Fruit fly (Drosophila melanogaster) whole organism, embryonic: ENCODE results near the gene lqf.

ENCODE experiments used
- Awh ChIP-seq: fragments of 200-800 bp; sonication (Bioruptor generic); IDR thresholded peaks from 2 replicates; pipeline ENCODE4, ENCODE4 v1.3.6; 2022; ENCODE audit warnings: missing biosample characterization, missing genetic modification characterization
- CG11504 ChIP-seq: fragments of 200-800 bp; sonication (Bioruptor generic); optimal IDR thresholded peaks from 3 replicates; lab custom pipeline; 2019; ENCODE audit warnings: missing biosample characterization, mild to moderate bottlenecking, missing genetic modification characterization, moderate library complexity
- CG12769 ChIP-seq: fragments of 200-800 bp; sonication (Bioruptor generic); optimal IDR thresholded peaks from 2 replicates; lab custom pipeline; 2019; ENCODE audit warnings: missing biosample characterization, mild to moderate bottlenecking, missing genetic modification characterization, moderate library complexity
- CG14710 ChIP-seq: fragments of 200-800 bp; sonication (Bioruptor generic); optimal IDR thresholded peaks from 3 replicates; lab custom pipeline; 2019; ENCODE audit warnings: missing biosample characterization, mild to moderate bottlenecking, missing genetic modification characterization, moderate library complexity
- CG15269 ChIP-seq: fragments of 200-800 bp; sonication (Bioruptor generic); optimal IDR thresholded peaks from 2 replicates; lab custom pipeline; 2018; ENCODE audit warnings: missing biosample characterization, mild to moderate bottlenecking, missing genetic modification characterization, moderate library complexity
- CG17328 ChIP-seq: fragments of 200-800 bp; sonication (Bioruptor generic); IDR thresholded peaks from 2 replicates; pipeline ENCODE4 v1.3.6; 2022; ENCODE audit warnings: missing biosample characterization, missing genetic modification characterization
- CG18476 ChIP-seq: fragments of 200-800 bp; sonication (Bioruptor generic); optimal IDR thresholded peaks from 2 replicates; lab custom pipeline; 2016; ENCODE audit warnings: missing biosample characterization, mild to moderate bottlenecking, missing genetic modification characterization
- CG18599 ChIP-seq: fragments of 200-800 bp; sonication (Bioruptor generic); optimal IDR thresholded peaks from 3 replicates; lab custom pipeline; 2017; ENCODE audit warnings: missing biosample characterization, missing genetic modification characterization, mild to moderate bottlenecking, moderate library complexity, missing genetic modification reagents
- CG2712 ChIP-seq: fragments of 200-800 bp; optimal IDR thresholded peaks from 3 replicates; lab custom pipeline; 2019; ENCODE audit warnings: missing biosample characterization, mild to moderate bottlenecking, missing genetic modification characterization, moderate library complexity
- CG3847 ChIP-seq: fragments of 200-800 bp; sonication (Bioruptor generic); IDR thresholded peaks from 2 replicates; pipeline ENCODE4 v1.3.6; 2022; ENCODE audit warnings: missing biosample characterization, missing genetic modification characterization
- CG7963 ChIP-seq: fragments of 200-800 bp; sonication (Bioruptor generic); IDR thresholded peaks from 3 replicates; pipeline ENCODE4 v1.3.6; 2022; ENCODE audit warnings: missing biosample characterization, missing genetic modification characterization; ENCODE audit not compliant: partially characterized antibody
- CG8359 ChIP-seq: fragments of 200-800 bp; sonication (Bioruptor generic); optimal IDR thresholded peaks from 2 replicates; lab custom pipeline; 2017; ENCODE audit warnings: missing biosample characterization, mild to moderate bottlenecking, missing genetic modification characterization, borderline replicate concordance
- CG8924 ChIP-seq: fragments of 200-800 bp; optimal IDR thresholded peaks from 3 replicates; lab custom pipeline; 2019; ENCODE audit warnings: missing biosample characterization, mild to moderate bottlenecking, missing genetic modification characterization, moderate library complexity
- CG9727 ChIP-seq: fragments of 200-800 bp; sonication (Bioruptor generic); optimal IDR thresholded peaks from 3 replicates; lab custom pipeline; 2017; ENCODE audit warnings: missing biosample characterization, mild to moderate bottlenecking, missing genetic modification characterization
- Doc2 ChIP-seq: fragments of 200-800 bp; sonication (Bioruptor generic); IDR thresholded peaks from 2 replicates; pipeline ENCODE4 v1.3.6; 2022; ENCODE audit warnings: missing biosample characterization, missing genetic modification characterization
- Fer2 ChIP-seq: fragments of 200-800 bp; sonication (Bioruptor generic); optimal IDR thresholded peaks from 2 replicates; lab custom pipeline; 2018; ENCODE audit warnings: missing biosample characterization, mild to moderate bottlenecking, missing genetic modification characterization, moderate library complexity
- H2.0 ChIP-seq: fragments of 200-800 bp; sonication (Bioruptor generic); IDR thresholded peaks from 2 replicates; pipeline ENCODE4 v1.3.6; 2022; ENCODE audit warnings: missing biosample characterization, missing genetic modification characterization
- Hand ChIP-seq: fragments of 200-800 bp; sonication (Bioruptor generic); optimal IDR thresholded peaks from 2 replicates; lab custom pipeline; 2017; ENCODE audit warnings: mild to moderate bottlenecking, missing biosample characterization, missing genetic modification reagents, missing genetic modification characterization
- MBD-R2 ChIP-seq: fragments of 200-800 bp; sonication (Bioruptor generic); IDR thresholded peaks from 2 replicates; pipeline ENCODE4 v1.3.6; 2022; ENCODE audit warnings: missing biosample characterization, missing genetic modification characterization
- Oli ChIP-seq: fragments of 200-800 bp; sonication (Bioruptor generic); optimal IDR thresholded peaks from 2 replicates; lab custom pipeline; 2018; ENCODE audit warnings: missing biosample characterization, mild to moderate bottlenecking, missing genetic modification characterization, moderate library complexity
- Rx ChIP-seq: fragments of 200-800 bp; sonication (Bioruptor generic); IDR thresholded peaks from 2 replicates; pipeline ENCODE4 v1.3.6; 2022; ENCODE audit warnings: missing biosample characterization, missing genetic modification characterization
- Sox102F ChIP-seq: fragments of 200-800 bp; sonication (Bioruptor generic); optimal IDR thresholded peaks from 2 replicates; lab custom pipeline; 2018; ENCODE audit warnings: missing biosample characterization, mild to moderate bottlenecking, missing genetic modification characterization, moderate library complexity
- Trl ChIP-seq, 3 experiments: fragments of >200 bp in 2 of 3; fragments of 200-800 bp in 1 of 3; sonication (Bioruptor generic) in 1 of 3; optimal IDR thresholded peaks; 2 replicates in 1 of 3; 3 replicates in 2 of 3; lab custom pipeline; 2016 to 2017; ENCODE audit warnings: missing biosample characterization in 1 of 3, missing genetic modification characterization in 1 of 3
- bsh ChIP-seq, 2 experiments: fragments of 200-800 bp; sonication (Bioruptor generic); optimal IDR thresholded peaks; 2 replicates each; lab custom pipeline; 2017 to 2018; ENCODE audit warnings: mild to moderate bottlenecking in 2 of 2, missing biosample characterization in 2 of 2, missing genetic modification characterization in 2 of 2, moderate library complexity in 1 of 2
- chif ChIP-seq, 2 experiments: fragments of 200-800 bp; sonication (Bioruptor generic); optimal IDR thresholded peaks; 3 replicates each; lab custom pipeline; 2016; ENCODE audit warnings: missing biosample characterization in 2 of 2, missing genetic modification characterization in 2 of 2
- crc ChIP-seq: fragments of 200-800 bp; sonication (Bioruptor generic); optimal IDR thresholded peaks from 2 replicates; lab custom pipeline; 2016; ENCODE audit warnings: missing biosample characterization, missing genetic modification characterization
- dm ChIP-seq: fragments of 200-800 bp; sonication (Bioruptor generic); optimal IDR thresholded peaks from 3 replicates; lab custom pipeline; 2016; ENCODE audit warnings: missing biosample characterization, missing genetic modification characterization
- dmrt11E ChIP-seq: fragments of 200-800 bp; sonication (Bioruptor generic); optimal IDR thresholded peaks from 3 replicates; lab custom pipeline; 2018; ENCODE audit warnings: missing biosample characterization, mild to moderate bottlenecking, missing genetic modification characterization, moderate library complexity
- hbn ChIP-seq: fragments of 200-800 bp; sonication (Bioruptor generic); IDR thresholded peaks from 2 replicates; pipeline ENCODE4 v1.3.6; 2022; ENCODE audit warnings: missing biosample characterization, missing genetic modification characterization; ENCODE audit not compliant: partially characterized antibody
- inv ChIP-seq: fragments of 200-800 bp; sonication (Bioruptor generic); IDR thresholded peaks from 2 replicates; pipeline ENCODE4 v1.3.6; 2022; ENCODE audit warnings: missing biosample characterization, missing genetic modification characterization; ENCODE audit not compliant: partially characterized antibody
- lov ChIP-seq, 2 experiments: fragments of 200-800 bp in 1 of 2; fragments of >200 bp in 1 of 2; sonication (Bioruptor generic) in 1 of 2; IDR thresholded peaks in 1 of 2; optimal IDR thresholded peaks in 1 of 2; 2 replicates in 1 of 2; 3 replicates in 1 of 2; pipeline versions ENCODE4 v1.3.6 to Lab custom; 2017 to 2022; ENCODE audit warnings: missing biosample characterization in 1 of 2, missing genetic modification characterization in 1 of 2
- sc ChIP-seq, 3 experiments: fragments of >200 bp in 2 of 3; fragments of 200-800 bp in 1 of 3; sonication (Bioruptor generic) in 1 of 3; optimal IDR thresholded peaks; 2 replicates in 2 of 3; 3 replicates in 1 of 3; lab custom pipeline; 2017; ENCODE audit warnings: mild to moderate bottlenecking in 1 of 3, missing biosample characterization in 1 of 3, missing genetic modification characterization in 1 of 3, missing genetic modification reagents in 1 of 3
- slp2 ChIP-seq: fragments of 200-800 bp; sonication (Bioruptor generic); optimal IDR thresholded peaks from 2 replicates; lab custom pipeline; 2016; ENCODE audit warnings: missing biosample characterization, missing genetic modification characterization
- tin ChIP-seq: fragments of 200-800 bp; sonication (Bioruptor generic); optimal IDR thresholded peaks from 3 replicates; lab custom pipeline; 2016; ENCODE audit warnings: missing biosample characterization, missing genetic modification characterization
- tll ChIP-seq, 2 experiments: fragments of 200-800 bp in 1 of 2; fragments of >200 bp in 1 of 2; sonication (Bioruptor generic) in 1 of 2; optimal IDR thresholded peaks; 2 replicates each; lab custom pipeline; 2017 to 2019; ENCODE audit warnings: missing biosample characterization in 2 of 2, missing genetic modification characterization in 2 of 2, mild to moderate bottlenecking in 1 of 2, moderate library complexity in 1 of 2

lqf gene

dm6 chr3L:7528380-7529080, at the start of gene lqf (continued):
- TF ChIP-seq CG8359 (GFP tag; lab: Kevin White, UChicago) (no peak), Trl (optimal IDR thresholded peaks at IDR 0.05; lab: Kevin White, UChicago) (no peak), Trl (GFP tag; optimal IDR thresholded peaks at IDR 0.05; lab: Kevin White, UChicago) (no peak), slp2 (GFP tag; lab: Kevin White, UChicago) (no peak), CG15269 (tag; lab: Kevin White, UChicago) (no peak), CG3847 (GFP tag; lab: Robert Waterston, UW) (no peak), CG9727 (GFP tag; lab: Kevin White, UChicago) (peak; percentile 40), Sox102F (GFP tag; lab: Kevin White, UChicago) (no peak), dmrt11E (tag; lab: Kevin White, UChicago) (peak; percentile 26), lov (optimal IDR thresholded peaks at IDR 0.05; lab: Kevin White, UChicago) (no peak), lov (GFP tag; IDR thresholded peaks at IDR 0.05; lab: Robert Waterston, UW) (no peak), Awh (no peak), dm (GFP tag; lab: Kevin White, UChicago) (no peak), CG2712 (tag; lab: Kevin White, UChicago) (peak; percentile 48), sc (optimal IDR thresholded peaks at IDR 0.05; lab: Kevin White, UChicago) (no peak), sc (GFP tag; optimal IDR thresholded peaks at IDR 0.05; lab: Kevin White, UChicago) (no peak), CG17328 (GFP tag; lab: Robert Waterston, UW) (no peak), CG18476 (GFP tag; lab: Kevin White, UChicago) (no peak), crc (GFP tag; lab: Kevin White, UChicago) (no peak), CG14710 (peak; percentile 72), CG12769 (tag; lab: Kevin White, UChicago) (no peak), chif (GFP tag; optimal IDR thresholded peaks at IDR 0.05; lab: Kevin White, UChicago) (no peak), CG8924 (tag; lab: Kevin White, UChicago) (no peak), hbn (GFP tag; lab: Robert Waterston, UW) (peak; percentile 71), Fer2 (tag; lab: Kevin White, UChicago) (no peak), MBD-R2 (GFP tag; lab: Robert Waterston, UW) (no peak), Doc2 (GFP tag; lab: Robert Waterston, UW) (no peak), inv (peak; percentile 88), Hand (GFP tag; lab: Kevin White, UChicago) (no peak), bsh (GFP tag; optimal IDR thresholded peaks at IDR 0.05; lab: Kevin White, UChicago) (peak in 1 of 2 experiments; percentile 43), H2.0 (GFP tag; lab: Robert Waterston, UW) (no peak), Oli (tag; lab: Kevin White, UChicago) (no peak), Rx (no peak)

dm6 chr3L:7485667-7486066, 42.9 kb upstream of the lqf start, which contains the start of gene mthl6:
mthl6 (plus strand) TSS chr3L:7485967.
- TF ChIP-seq CG7963 (GFP tag; lab: Robert Waterston, UW) (no peak), tin (no peak), tll (GFP tag; optimal IDR thresholded peaks at IDR 0.05; lab: Kevin White, UChicago) (no peak), CG18599 (GFP tag; lab: Kevin White, UChicago) (no peak)

DNA sequence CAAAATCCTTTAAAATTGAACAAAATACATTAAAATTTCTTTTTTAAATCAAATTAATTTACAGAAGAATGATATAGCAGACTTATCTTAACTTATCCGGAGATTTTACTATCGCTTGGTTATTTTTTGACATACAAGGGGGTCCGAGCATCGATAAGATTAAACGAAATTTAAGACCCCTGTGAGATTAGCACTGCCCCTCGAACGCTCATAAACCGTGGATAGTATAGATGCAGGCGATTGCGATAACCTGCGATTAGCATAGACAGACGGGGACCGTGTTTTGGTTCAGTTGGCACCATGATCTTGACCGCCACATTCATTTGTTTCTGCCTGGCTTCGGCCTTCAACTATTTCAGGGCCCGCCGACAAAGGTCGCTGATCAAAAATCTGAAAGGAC, 37.0 kb upstream of the lqf start, which contains the start of gene Cyp316a1:
TSS of gene Cyp316a1 (plus strand) at position 301 of the 400 bp plus-strand sequence.
- TF ChIP-seq sc (optimal IDR thresholded peaks at IDR 0.05; lab: Kevin White, UChicago) (no peak), sc (GFP tag; optimal IDR thresholded peaks at IDR 0.05; lab: Kevin White, UChicago) (no peak), CG11504 (tag; lab: Kevin White, UChicago) (peak; percentile 6)
